Worm (Caenorhabditis elegans) whole organism, L4/young adult: ENCODE results near the gene best-13.

Experiments
- W03F9.2 ChIP-seq: fragments of 150-350 bp; optimal IDR thresholded peaks from 2 replicates; lab custom pipeline; 2014; ENCODE audit warnings: missing biosample characterization, missing genetic modification characterization
- dao-5 ChIP-seq: sonication (generic microtip); optimal IDR thresholded peaks from 2 replicates; lab custom pipeline; 2016; ENCODE audit warnings: missing genotype, missing genetic modification characterization, moderate library complexity, missing compliant biosample characterization

DNA sequence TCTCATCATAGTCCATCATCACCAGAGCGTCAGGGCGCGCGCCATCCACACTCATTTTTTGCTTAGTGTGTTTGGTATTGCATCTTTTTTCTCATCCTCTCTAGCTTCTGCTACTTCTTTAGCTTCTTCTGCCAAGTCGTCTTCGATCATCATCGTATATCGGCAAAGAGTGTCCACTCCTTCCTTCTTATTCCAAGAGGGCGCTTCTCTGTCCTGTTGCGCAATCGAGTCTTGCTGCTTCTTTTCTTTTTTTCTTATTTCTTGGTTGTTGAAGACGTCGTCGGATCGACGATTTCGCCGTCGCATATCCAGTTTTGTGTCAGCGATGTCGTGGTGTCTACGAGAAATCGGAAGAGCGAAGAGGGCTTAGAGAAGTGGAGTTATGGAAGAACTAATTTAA, 9.4 kb downstream of the best-13 start:
- TF ChIP-seq W03F9.2: no peak
- TF ChIP-seq dao-5 (tag; lab: Kevin White, UChicago): no peak
